Worm (Caenorhabditis elegans) whole organism, L1 larva: Measurements from ENCODE around the gene F19B10.10.

Source experiments
- C04F5.9 ChIP-seq: sonication (generic microtip); optimal IDR thresholded peaks from 2 replicates; lab custom pipeline; 2016; ENCODE audit warnings: missing genetic modification characterization, missing compliant biosample characterization
- C16A3.4 ChIP-seq: fragments of 150-350 bp; optimal IDR thresholded peaks from 2 replicates; lab custom pipeline; 2014; ENCODE audit warnings: missing biosample characterization, missing genetic modification characterization
- F16B12.6 ChIP-seq: fragments of 150-350 bp; optimal IDR thresholded peaks from 2 replicates; lab custom pipeline; 2014; ENCODE audit warnings: missing biosample characterization, missing genetic modification characterization
- Y116A8C.19 ChIP-seq: sonication (generic microtip); optimal IDR thresholded peaks from 2 replicates; lab custom pipeline; 2016; ENCODE audit warnings: missing compliant biosample characterization, missing genetic modification characterization, borderline replicate concordance
- alr-1 ChIP-seq: fragments of 200-800 bp; sonication (Bioruptor generic); optimal IDR thresholded peaks from 2 replicates; lab custom pipeline; 2018; ENCODE audit warnings: borderline replicate concordance, mild to moderate bottlenecking, missing genetic modification characterization, missing compliant biosample characterization
- aly-2 ChIP-seq: fragments of 150-350 bp; optimal IDR thresholded peaks from 2 replicates; lab custom pipeline; 2014; ENCODE audit warnings: missing biosample characterization, missing genetic modification characterization
- ama-1 ChIP-seq: fragments of 150-350 bp; optimal IDR thresholded peaks from 2 replicates; lab custom pipeline; 2014
- ceh-63 ChIP-seq: fragments of 200-800 bp; sonication (Bioruptor generic); optimal IDR thresholded peaks from 2 replicates; lab custom pipeline; 2018; ENCODE audit warnings: mild to moderate bottlenecking, missing genetic modification characterization, missing compliant biosample characterization
- dsc-1 ChIP-seq: sonication (generic microtip); optimal IDR thresholded peaks from 2 replicates; lab custom pipeline; 2016; ENCODE audit warnings: mild to moderate bottlenecking, missing genetic modification characterization, missing compliant biosample characterization
- egl-13 ChIP-seq: sonication (generic microtip); optimal IDR thresholded peaks from 2 replicates; lab custom pipeline; 2016; ENCODE audit warnings: missing genotype, missing genetic modification reagents, missing genetic modification characterization, missing compliant biosample characterization
- elt-2 ChIP-seq: sonication (generic microtip); optimal IDR thresholded peaks from 2 replicates; lab custom pipeline; 2016; ENCODE audit warnings: missing genetic modification characterization, mild to moderate bottlenecking, inconsistent platforms, missing compliant biosample characterization, missing genetic modification reagents
- ets-5 ChIP-seq: fragments of 200-800 bp; sonication (Bioruptor generic); IDR thresholded peaks from 2 replicates; pipeline ENCODE4 v1.3.6; 2022; ENCODE audit warnings: missing genetic modification characterization, missing compliant biosample characterization
- fkh-10 ChIP-seq: sonication (generic microtip); optimal IDR thresholded peaks from 2 replicates; lab custom pipeline; 2017; ENCODE audit warnings: missing biosample characterization, missing genetic modification reagents, missing genetic modification characterization
- fos-1 ChIP-seq: fragments of 150-350 bp; optimal IDR thresholded peaks from 2 replicates; lab custom pipeline; 2014; ENCODE audit warnings: missing biosample characterization, missing genetic modification characterization
- hlh-4 ChIP-seq: sonication (generic microtip); optimal IDR thresholded peaks from 2 replicates; lab custom pipeline; 2016; ENCODE audit warnings: mild to moderate bottlenecking, missing genetic modification characterization, missing compliant biosample characterization
- lin-35 ChIP-seq, 2 experiments: fragments of 150-350 bp; optimal IDR thresholded peaks; 2 replicates each; lab custom pipeline; 2014; ENCODE audit warnings: missing biosample characterization in 2 of 2, missing genetic modification characterization in 2 of 2, missing genetic modification reagents in 2 of 2
- lin-39 ChIP-seq: fragments of 150-350 bp; optimal IDR thresholded peaks from 2 replicates; lab custom pipeline; 2014; ENCODE audit warnings: missing biosample characterization, missing genetic modification reagents, missing genetic modification characterization
- mef-2 ChIP-seq: fragments of 150-350 bp; optimal IDR thresholded peaks from 2 replicates; lab custom pipeline; 2014; ENCODE audit warnings: missing biosample characterization, missing genetic modification characterization
- mep-1 ChIP-seq: fragments of 150-350 bp; optimal IDR thresholded peaks from 2 replicates; lab custom pipeline; 2014; ENCODE audit warnings: missing biosample characterization, missing genetic modification characterization
- nhr-11 ChIP-seq: fragments of 150-350 bp; optimal IDR thresholded peaks from 2 replicates; lab custom pipeline; 2014; ENCODE audit warnings: missing biosample characterization, missing genetic modification characterization
- nhr-12 ChIP-seq: sonication (generic microtip); optimal IDR thresholded peaks from 2 replicates; lab custom pipeline; 2017; ENCODE audit warnings: missing biosample characterization, missing genetic modification characterization
- nhr-19 ChIP-seq: fragments of 200-800 bp; sonication (Bioruptor generic); conservative IDR thresholded peaks from 2 replicates; pipeline ENCODE4 v1.3.6; 2022; ENCODE audit warnings: missing genetic modification characterization, missing compliant biosample characterization
- nhr-20 ChIP-seq: sonication (generic microtip); optimal IDR thresholded peaks from 2 replicates; lab custom pipeline; 2016; ENCODE audit warnings: mild to moderate bottlenecking, missing genetic modification characterization, missing compliant biosample characterization
- nhr-71 ChIP-seq: sonication (generic microtip); optimal IDR thresholded peaks from 2 replicates; lab custom pipeline; 2016; ENCODE audit warnings: mild to moderate bottlenecking, missing genetic modification characterization, moderate library complexity, missing compliant biosample characterization
- nhr-76 ChIP-seq: sonication (generic microtip); optimal IDR thresholded peaks from 2 replicates; lab custom pipeline; 2017; ENCODE audit warnings: missing biosample characterization, missing genetic modification characterization
- nhr-77 ChIP-seq: fragments of 150-350 bp; optimal IDR thresholded peaks from 2 replicates; lab custom pipeline; 2014; ENCODE audit warnings: missing biosample characterization, missing genetic modification characterization
- nhr-90 ChIP-seq: sonication (generic microtip); optimal IDR thresholded peaks from 2 replicates; lab custom pipeline; 2016; ENCODE audit warnings: mild to moderate bottlenecking, missing genetic modification characterization, missing compliant biosample characterization; ENCODE audit not compliant: poor library complexity
- pag-3 ChIP-seq: sonication (generic microtip); optimal IDR thresholded peaks from 2 replicates; lab custom pipeline; 2017; ENCODE audit warnings: missing genetic modification characterization, mild to moderate bottlenecking, missing compliant biosample characterization, antibody characterized with exemption, borderline replicate concordance; ENCODE audit not compliant: insufficient read depth
- pqm-1 ChIP-seq: sonication (generic microtip); optimal IDR thresholded peaks from 3 replicates; lab custom pipeline; 2017; ENCODE audit warnings: missing biosample characterization, missing genetic modification characterization
- sox-4 ChIP-seq: sonication (generic microtip); optimal IDR thresholded peaks from 2 replicates; lab custom pipeline; 2016; ENCODE audit warnings: missing genetic modification characterization, missing compliant biosample characterization
- sup-37 ChIP-seq: fragments of 200-800 bp; sonication (Bioruptor generic); optimal IDR thresholded peaks from 2 replicates; lab custom pipeline; 2018; ENCODE audit warnings: mild to moderate bottlenecking, missing genetic modification characterization, missing compliant biosample characterization
- tbx-2 ChIP-seq: sonication (generic microtip); optimal IDR thresholded peaks from 2 replicates; lab custom pipeline; 2016; ENCODE audit warnings: missing genetic modification characterization, missing compliant biosample characterization
- unc-30 ChIP-seq: sonication (generic microtip); optimal IDR thresholded peaks from 2 replicates; lab custom pipeline; 2017; ENCODE audit warnings: missing biosample characterization, missing genetic modification characterization
- vab-15 ChIP-seq: sonication (generic microtip); optimal IDR thresholded peaks from 2 replicates; lab custom pipeline; 2017; ENCODE audit warnings: missing genotype, mild to moderate bottlenecking, missing genetic modification characterization, missing compliant biosample characterization
- xbp-1 ChIP-seq: sonication (generic microtip); optimal IDR thresholded peaks from 2 replicates; lab custom pipeline; 2016; ENCODE audit warnings: missing genetic modification characterization, missing compliant biosample characterization
- zag-1 ChIP-seq: fragments of 150-350 bp; optimal IDR thresholded peaks from 2 replicates; lab custom pipeline; 2014; ENCODE audit warnings: missing biosample characterization, missing genetic modification characterization
- zip-4 ChIP-seq: fragments of 200-800 bp; sonication (Bioruptor generic); optimal IDR thresholded peaks from 2 replicates; lab custom pipeline; 2018; ENCODE audit warnings: mild to moderate bottlenecking, missing genetic modification characterization, moderate library complexity, missing compliant biosample characterization
- ztf-4 ChIP-seq: fragments of 150-350 bp; optimal IDR thresholded peaks from 2 replicates; lab custom pipeline; 2014; ENCODE audit warnings: missing biosample characterization, missing genetic modification characterization

The F19B10.10 gene

DNA sequence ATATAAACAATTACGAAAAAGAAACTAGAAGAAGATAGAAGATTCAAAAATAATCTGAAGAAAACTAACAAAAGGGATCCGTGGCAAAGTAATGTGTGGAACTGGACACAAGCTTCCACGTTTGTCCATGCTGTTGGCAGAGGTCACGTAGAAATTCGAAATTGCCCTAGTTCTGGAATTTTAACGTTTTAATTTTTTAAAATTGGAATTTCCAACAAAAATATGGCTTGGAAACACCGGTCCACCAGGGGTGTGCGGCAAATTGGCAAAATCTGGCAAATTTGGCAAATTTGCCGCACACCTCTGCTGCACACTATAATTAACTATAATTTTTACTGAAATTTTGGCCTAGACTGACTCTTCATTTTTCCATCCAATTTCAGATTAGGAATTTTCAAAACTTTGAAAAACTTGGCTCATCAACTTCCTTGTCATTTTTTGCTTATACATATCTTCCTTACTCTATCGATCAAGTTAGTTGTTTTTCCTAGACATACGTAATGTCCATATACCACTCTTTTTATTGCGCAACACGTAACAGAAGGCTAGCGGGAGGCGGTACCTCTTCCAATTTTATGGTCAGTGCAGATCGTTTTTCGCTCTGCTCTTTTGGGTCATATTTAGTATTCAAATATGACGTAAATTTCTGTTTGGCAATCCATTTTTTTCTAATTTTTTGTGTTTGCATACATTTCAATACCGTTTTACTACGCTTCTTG, at the start of gene F19B10.10:
F19B10.10 (minus strand) TSS at position 51 of the 719 bp plus-strand sequence.
- TF ChIP-seq sup-37 (GFP tag; lab: Kevin White, UChicago) (no peak), nhr-76 (tag; lab: Kevin White, UChicago) (no peak), zip-4 (no peak), sox-4 (tag; lab: Kevin White, UChicago) (no peak), zag-1 (tag; lab: Kevin White, UChicago) (no peak), C16A3.4 (tag; lab: Kevin White, UChicago) (no peak), nhr-77 (tag; lab: Kevin White, UChicago) (no peak), tbx-2 (no peak), pqm-1 (tag; lab: Kevin White, UChicago) (no peak), pag-3 (tag; lab: Kevin White, UChicago) (no peak), mep-1 (tag; lab: Kevin White, UChicago) (no peak), vab-15 (tag; lab: Kevin White, UChicago) (no peak), fkh-10 (no peak), nhr-12 (tag; lab: Kevin White, UChicago) (no peak), hlh-4 (tag; lab: Kevin White, UChicago) (no peak), ama-1 (no peak), ceh-63 (GFP tag; lab: Kevin White, UChicago) (no peak), nhr-11 (no peak), nhr-71 (no peak), ztf-4 (no peak)

DNA sequence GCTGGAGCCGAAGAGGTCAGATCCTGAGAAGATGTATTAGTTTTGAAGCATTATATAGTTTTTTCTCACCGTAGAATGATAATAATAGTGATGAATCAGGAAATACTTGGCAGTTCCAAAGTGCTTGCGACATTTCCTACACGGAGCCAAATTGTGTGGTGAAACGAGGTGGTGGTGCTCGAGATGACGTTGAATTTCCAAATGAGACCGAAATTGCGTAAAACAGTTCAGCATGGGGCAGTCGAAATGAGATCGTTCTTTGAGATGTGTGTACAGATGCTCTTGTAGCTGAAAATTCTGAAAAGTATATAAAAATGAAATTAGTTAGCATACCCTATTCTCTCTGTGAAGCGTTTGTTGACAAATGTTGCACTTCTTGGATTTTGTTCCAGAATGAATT, 46.8 kb upstream of the F19B10.10 start, which contains the start of gene C46E10.8:
C46E10.8 (minus strand) TSS at position 101 of the 400 bp plus-strand sequence.
- TF ChIP-seq nhr-19: no peak
- TF ChIP-seq aly-2 (tag; lab: Kevin White, UChicago): no peak

DNA sequence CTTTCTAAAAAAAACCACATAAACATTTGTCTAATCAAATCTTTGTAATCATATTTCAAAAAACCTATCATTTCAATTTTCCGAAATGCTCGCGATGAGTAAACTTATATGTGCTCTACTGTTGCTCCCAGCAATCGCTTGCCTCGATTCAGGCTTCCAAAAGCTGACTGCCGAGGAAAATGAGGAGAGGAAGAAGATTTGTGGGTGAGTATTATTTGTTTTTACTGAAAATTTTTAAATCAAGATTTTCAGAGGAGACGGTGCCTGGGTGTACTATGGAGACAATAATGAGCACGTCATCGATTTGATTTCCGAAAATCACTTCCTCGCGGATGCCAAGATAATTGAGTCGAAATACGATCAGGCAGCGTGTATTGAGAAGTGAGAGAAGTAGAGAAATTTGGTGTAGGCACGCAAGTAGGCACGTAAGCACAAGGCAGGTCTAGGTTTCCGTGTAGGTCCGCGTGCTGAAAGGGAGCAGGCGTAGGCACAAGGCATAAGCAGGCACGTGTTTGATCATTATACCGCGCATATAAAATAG, 43.0 kb upstream of the F19B10.10 start, which contains the start of gene C46E10.1:
C46E10.1 (plus strand) TSS at position 51 of the 541 bp plus-strand sequence.
- TF ChIP-seq Y116A8C.19 (tag; lab: Kevin White, UChicago): no peak
- no peak for TF ChIP-seq ztf-4
- no peak for TF ChIP-seq nhr-76 (tag; lab: Kevin White, UChicago)
- no peak for TF ChIP-seq lin-39
- no peak for TF ChIP-seq mef-2 (tag; lab: Kevin White, UChicago)
- TF ChIP-seq unc-30 (tag; lab: Kevin White, UChicago): no peak
- no peak for TF ChIP-seq C04F5.9 (tag; lab: Kevin White, UChicago)
- TF ChIP-seq fos-1 (tag; lab: Kevin White, UChicago): no peak
- TF ChIP-seq xbp-1: no peak
- TF ChIP-seq dsc-1 (tag; lab: Kevin White, UChicago): no peak
- TF ChIP-seq alr-1 (tag; lab: Kevin White, UChicago): no peak
- TF ChIP-seq elt-2 (tag; lab: Kevin White, UChicago): no peak
- no peak for TF ChIP-seq lin-35 (GFP tag; optimal IDR thresholded peaks at IDR 0.05; lab: Kevin White, UChicago)
- TF ChIP-seq nhr-20 (tag; lab: Kevin White, UChicago): no peak
- no peak for TF ChIP-seq egl-13 (tag; lab: Kevin White, UChicago)
- TF ChIP-seq F16B12.6: no peak
- TF ChIP-seq nhr-90 (tag; lab: Kevin White, UChicago): no peak
- TF ChIP-seq ets-5: no peak
- TF ChIP-seq, all 84 proteins: peak for 0
